Worm (Caenorhabditis elegans) whole organism, L3 larva: ENCODE data around the gene T08G5.15.

ENCODE experiments used
- ama-1 ChIP-seq: fragments of 150-350 bp; optimal IDR thresholded peaks from 2 replicates; lab custom pipeline; 2018
- ceh-28 ChIP-seq: fragments of 150-350 bp; optimal IDR thresholded peaks from 2 replicates; lab custom pipeline; 2014; ENCODE audit warnings: missing biosample characterization, missing genetic modification reagents, missing genetic modification characterization
- pha-4 ChIP-seq: fragments of 150-350 bp; optimal IDR thresholded peaks from 2 replicates; lab custom pipeline; 2014; ENCODE audit warnings: missing biosample characterization, missing genetic modification reagents, missing genetic modification characterization

DNA sequence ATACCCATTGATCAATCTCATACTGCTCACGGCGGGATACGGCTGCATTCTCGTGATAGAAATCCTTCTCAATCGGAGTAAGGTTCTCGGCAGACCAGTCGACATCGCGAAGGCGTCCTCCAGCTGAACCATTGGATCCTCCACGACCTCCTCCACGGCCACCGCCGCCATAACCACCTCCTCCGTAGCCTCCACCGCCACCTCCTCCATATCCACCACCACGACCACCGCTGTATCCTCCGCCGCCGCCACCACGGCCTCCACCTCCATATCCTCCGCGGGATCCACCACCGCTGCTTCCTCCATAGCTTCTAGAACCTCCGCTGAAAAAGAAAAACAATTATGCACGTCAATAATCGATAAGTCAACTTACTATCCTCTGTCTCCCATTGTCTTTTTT is 11.5 kb downstream of the T08G5.15 start:
- no peak for TF ChIP-seq pha-4 (tag; lab: Kevin White, UChicago)
- no peak for TF ChIP-seq ama-1 (lab: Kevin White, UChicago)
- no peak for TF ChIP-seq ceh-28 (tag; lab: Kevin White, UChicago)
